Worm (Caenorhabditis elegans) whole organism, L4 larva: ENCODE results near the gene srx-14.
A peak's percentile ranks its signal among the peaks of the same experiment; 100 is the strongest.

Experiments used
- F26F4.8 ChIP-seq: fragments of 200-800 bp; sonication (Bioruptor generic); conservative IDR thresholded peaks from 2 replicates; pipeline ENCODE4 v1.3.6; 2022; ENCODE audit warnings: missing genetic modification characterization, missing compliant biosample characterization
- F49E8.2 ChIP-seq: sonication (generic microtip); optimal IDR thresholded peaks from 2 replicates; lab custom pipeline; 2016; ENCODE audit warnings: missing compliant biosample characterization, mild to moderate bottlenecking, missing genetic modification characterization, borderline replicate concordance
- Y48G9A.11 ChIP-seq: fragments of 200-800 bp; sonication (Bioruptor generic); IDR thresholded peaks from 2 replicates; pipeline ENCODE4 v1.3.6; 2022; ENCODE audit warnings: missing genetic modification reagents, missing genetic modification characterization, missing compliant biosample characterization
- Y75B8A.6 ChIP-seq: fragments of 200-800 bp; sonication (Bioruptor generic); IDR thresholded peaks from 2 replicates; pipeline ENCODE4 v1.3.6; 2022; ENCODE audit warnings: missing genetic modification reagents, missing genetic modification characterization, missing compliant biosample characterization
- ZK546.5 ChIP-seq, 2 experiments: sonication (generic microtip); optimal IDR thresholded peaks; 2 replicates each; lab custom pipeline; 2017; ENCODE audit warnings: missing biosample characterization in 2 of 2, missing genetic modification characterization in 2 of 2
- ama-1 ChIP-seq: fragments of 150-350 bp; optimal IDR thresholded peaks from 2 replicates; lab custom pipeline; 2014; ENCODE audit warnings: inconsistent platforms, mixed read lengths
- arid-1 ChIP-seq: fragments of 200-800 bp; sonication (Bioruptor generic); conservative IDR thresholded peaks from 2 replicates; pipeline ENCODE4 v1.3.6; 2022; ENCODE audit warnings: missing genetic modification reagents, missing genetic modification characterization, missing compliant biosample characterization
- ceh-32 ChIP-seq: sonication (generic microtip); optimal IDR thresholded peaks from 2 replicates; lab custom pipeline; 2016; ENCODE audit warnings: mild to moderate bottlenecking, missing genetic modification characterization, missing compliant biosample characterization; ENCODE audit not compliant: poor library complexity
- ceh-82 ChIP-seq: sonication (generic microtip); optimal IDR thresholded peaks from 2 replicates; lab custom pipeline; 2017; ENCODE audit warnings: missing biosample characterization, missing genetic modification characterization
- ces-1 ChIP-seq: fragments of 150-350 bp; sonication (generic microtip); optimal IDR thresholded peaks from 4 replicates; lab custom pipeline; 2014; ENCODE audit warnings: missing biosample characterization, missing genetic modification reagents, missing genetic modification characterization
- ctbp-1 ChIP-seq: fragments of 200-800 bp; sonication (Bioruptor generic); IDR thresholded peaks from 2 replicates; pipeline ENCODE4 v1.3.6; 2022; ENCODE audit warnings: missing genetic modification reagents, missing genetic modification characterization, missing compliant biosample characterization
- daf-12 ChIP-seq: fragments of 150-350 bp; optimal IDR thresholded peaks from 2 replicates; lab custom pipeline; 2014; ENCODE audit warnings: missing biosample characterization, missing genetic modification reagents, missing genetic modification characterization
- daf-19 ChIP-seq: fragments of 200-800 bp; sonication (Bioruptor generic); conservative IDR thresholded peaks from 2 replicates; pipeline ENCODE4 v1.3.6; 2022; ENCODE audit warnings: missing genetic modification characterization, missing compliant biosample characterization
- dmd-8 ChIP-seq: fragments of 200-800 bp; sonication (Bioruptor generic); IDR thresholded peaks from 2 replicates; pipeline ENCODE4 v1.3.6; 2022; ENCODE audit warnings: missing genetic modification characterization, missing compliant biosample characterization
- egl-43 ChIP-seq: fragments of 200-800 bp; sonication (Bioruptor generic); IDR thresholded peaks from 2 replicates; pipeline ENCODE4 v1.3.6; 2022; ENCODE audit warnings: missing genetic modification reagents, missing genetic modification characterization, missing compliant biosample characterization
- hlh-11 ChIP-seq: fragments of 200-800 bp; sonication (Bioruptor generic); optimal IDR thresholded peaks from 2 replicates; lab custom pipeline; 2018; ENCODE audit warnings: mild to moderate bottlenecking, missing genetic modification characterization, missing compliant biosample characterization
- hlh-30 ChIP-seq: sonication (generic microtip); optimal IDR thresholded peaks from 2 replicates; lab custom pipeline; 2017; ENCODE audit warnings: antibody characterized with exemption, mild to moderate bottlenecking, missing genetic modification characterization, missing compliant biosample characterization; ENCODE audit not compliant: insufficient read depth
- hmg-1.1 ChIP-seq: fragments of 200-800 bp; sonication (Bioruptor generic); IDR thresholded peaks from 2 replicates; pipeline ENCODE4 v1.3.6; 2022; ENCODE audit warnings: missing genetic modification reagents, missing genetic modification characterization, missing compliant biosample characterization
- jun-1 ChIP-seq: fragments of 150-350 bp; optimal IDR thresholded peaks from 2 replicates; lab custom pipeline; 2014; ENCODE audit warnings: missing biosample characterization, missing genetic modification reagents, missing genetic modification characterization
- lin-39 ChIP-seq: fragments of 150-350 bp; optimal IDR thresholded peaks from 2 replicates; lab custom pipeline; 2014; ENCODE audit warnings: missing biosample characterization, missing genetic modification reagents, missing genetic modification characterization
- madf-9 ChIP-seq: fragments of 200-800 bp; sonication (Bioruptor generic); conservative IDR thresholded peaks from 2 replicates; pipeline ENCODE4 v1.3.6; 2022; ENCODE audit warnings: missing genetic modification reagents, missing genetic modification characterization, missing compliant biosample characterization
- mdl-1 ChIP-seq, 2 experiments: fragments of 150-350 bp in 1 of 2; sonication (generic microtip) in 1 of 2; optimal IDR thresholded peaks; 2 replicates each; lab custom pipeline; 2014 to 2017; ENCODE audit warnings: missing biosample characterization in 2 of 2, missing genetic modification characterization in 2 of 2
- mdt-29 ChIP-seq: fragments of 200-800 bp; sonication (Bioruptor generic); IDR thresholded peaks from 2 replicates; pipeline ENCODE4 v1.3.6; 2022; ENCODE audit warnings: missing genetic modification reagents, missing genetic modification characterization, missing compliant biosample characterization
- mep-1 ChIP-seq: fragments of 150-350 bp; sonication (generic microtip); optimal IDR thresholded peaks from 3 replicates; lab custom pipeline; 2014; ENCODE audit warnings: missing biosample characterization, missing genetic modification characterization
- mes-2 ChIP-seq: sonication (generic microtip); optimal IDR thresholded peaks from 2 replicates; lab custom pipeline; 2016; ENCODE audit warnings: missing genotype, mild to moderate bottlenecking, missing genetic modification characterization, missing compliant biosample characterization; ENCODE audit not compliant: poor library complexity, severe bottlenecking
- nhr-11 ChIP-seq: fragments of 150-350 bp; optimal IDR thresholded peaks from 2 replicates; lab custom pipeline; 2014; ENCODE audit warnings: missing biosample characterization, missing genetic modification characterization
- nhr-237 ChIP-seq: sonication (generic microtip); optimal IDR thresholded peaks from 2 replicates; lab custom pipeline; 2017; ENCODE audit warnings: missing biosample characterization, missing genetic modification characterization
- nhr-48 ChIP-seq: sonication (generic microtip); optimal IDR thresholded peaks from 2 replicates; lab custom pipeline; 2016; ENCODE audit warnings: mild to moderate bottlenecking, missing genetic modification characterization, missing compliant biosample characterization
- nhr-76 ChIP-seq: fragments of 150-350 bp; optimal IDR thresholded peaks from 2 replicates; lab custom pipeline; 2014; ENCODE audit warnings: missing biosample characterization, missing genetic modification characterization
- nhr-77 ChIP-seq: fragments of 150-350 bp; optimal IDR thresholded peaks from 2 replicates; lab custom pipeline; 2014; ENCODE audit warnings: missing biosample characterization, missing genetic modification characterization
- pqm-1 ChIP-seq: sonication (generic microtip); optimal IDR thresholded peaks from 2 replicates; lab custom pipeline; 2017; ENCODE audit warnings: missing biosample characterization, missing genetic modification characterization
- set-16 ChIP-seq: fragments of 200-800 bp; sonication (Bioruptor generic); IDR thresholded peaks from 2 replicates; pipeline ENCODE4 v1.3.6; 2022; ENCODE audit warnings: missing genetic modification reagents, missing genetic modification characterization, missing compliant biosample characterization
- tra-1 ChIP-seq: fragments of 200-800 bp; sonication (Bioruptor generic); IDR thresholded peaks from 2 replicates; pipeline ENCODE4 v1.3.6; 2022; ENCODE audit warnings: missing genetic modification reagents, missing genetic modification characterization, missing compliant biosample characterization
- unc-62 ChIP-seq, 3 experiments: fragments of 150-350 bp in 1 of 3; sonication (generic microtip); optimal IDR thresholded peaks in 2 of 3; peaks in 1 of 3; 1 replicate in 1 of 3; 2 replicates in 2 of 3; lab custom pipeline; 2014 to 2017; ENCODE audit warnings: missing biosample characterization in 3 of 3, missing genetic modification characterization in 3 of 3, missing genetic modification reagents in 3 of 3, missing genotype in 1 of 3
- zag-1 ChIP-seq: fragments of 150-350 bp; optimal IDR thresholded peaks from 2 replicates; lab custom pipeline; 2014; ENCODE audit warnings: missing biosample characterization, missing genetic modification characterization
- zfp-3 ChIP-seq: fragments of 200-800 bp; sonication (Bioruptor generic); conservative IDR thresholded peaks from 2 replicates; pipeline ENCODE4 v1.3.6; 2022; ENCODE audit warnings: missing genetic modification reagents, missing genetic modification characterization, missing compliant biosample characterization
- ztf-7 ChIP-seq: fragments of 150-350 bp; optimal IDR thresholded peaks from 2 replicates; lab custom pipeline; 2014; ENCODE audit warnings: missing biosample characterization, missing genetic modification characterization

srx-14 gene

DNA sequence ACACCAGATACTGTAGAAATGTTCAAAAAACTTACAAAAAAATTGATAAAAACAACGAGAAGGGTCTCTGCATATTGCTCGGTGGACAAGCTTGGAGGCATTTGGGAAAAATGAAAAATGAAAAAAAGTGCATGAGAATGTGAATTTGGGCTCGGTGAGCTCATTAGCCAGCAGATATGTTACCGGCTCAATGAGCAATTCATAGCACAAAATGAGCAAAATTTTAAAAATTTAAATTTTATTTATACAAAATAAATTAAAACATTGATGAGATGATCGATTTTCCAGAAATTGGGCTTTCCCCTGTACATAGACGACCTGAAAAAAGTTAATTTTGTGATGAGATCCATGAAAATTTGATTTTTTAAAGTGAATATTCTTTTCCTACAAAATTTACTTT lies at the start of gene srx-14:
Gene srx-14 (minus strand): TSS at position 101 of the 400 bp plus-strand sequence.
- TF ChIP-seq mes-2 (tag; lab: Kevin White, UChicago) (no peak), mep-1 (tag; lab: Kevin White, UChicago) (no peak), daf-12 (tag; lab: Kevin White, UChicago) (no peak), mdl-1 (tag; optimal IDR thresholded peaks at IDR 0.05; lab: Kevin White, UChicago) (no peak), dmd-8 (no peak), daf-19 (GFP tag; lab: Robert Waterston, UW) (no peak), mdt-29 (GFP tag; lab: Robert Waterston, UW) (no peak), F49E8.2 (no peak), F26F4.8 (no peak), Y75B8A.6 (no peak), nhr-11 (no peak), hlh-30 (tag; lab: Kevin White, UChicago) (no peak), ztf-7 (tag; lab: Kevin White, UChicago) (no peak), lin-39 (tag; lab: Kevin White, UChicago) (no peak), ama-1 (lab: Kevin White, UChicago) (no peak), ces-1 (GFP tag; lab: Kevin White, UChicago) (no peak), nhr-76 (tag; lab: Kevin White, UChicago) (no peak)

DNA sequence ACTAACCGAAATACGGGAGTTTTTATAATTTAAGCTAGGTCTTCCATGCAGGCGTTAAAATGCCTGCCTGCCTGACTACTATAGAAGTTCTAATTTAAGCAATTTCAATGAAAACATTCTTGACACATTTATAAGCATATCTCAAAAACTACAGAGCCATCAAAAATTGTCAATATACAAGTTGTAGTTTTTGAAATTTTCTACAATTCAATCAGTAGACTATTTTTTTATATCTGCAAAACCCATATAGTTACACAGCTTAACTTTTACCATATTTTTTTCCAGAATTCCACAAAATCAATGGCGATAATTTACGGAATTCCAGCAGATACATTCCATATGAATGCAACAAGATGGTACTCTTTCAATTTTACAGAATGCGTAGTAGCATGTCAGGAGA lies 49.6 kb upstream of the srx-14 start, which contains the start of gene C50A2.7:
Gene C50A2.7 (plus strand): TSS at position 301 of the 400 bp plus-strand sequence.
- no peak for TF ChIP-seq set-16 (GFP tag; lab: Robert Waterston, UW)
- peak in 1 of 2 experiments; percentile 85 for TF ChIP-seq unc-62 (GFP tag; optimal IDR thresholded peaks at IDR 0.05 in 1 of 2; lab: Kevin White, UChicago)
- TF ChIP-seq unc-62 (tag; optimal IDR thresholded peaks at IDR 0.05; lab: Kevin White, UChicago): no peak
- no peak for TF ChIP-seq ceh-82 (tag; lab: Kevin White, UChicago)
- no peak for TF ChIP-seq ZK546.5 (tag; optimal IDR thresholded peaks at IDR 0.05; lab: Kevin White, UChicago)

DNA sequence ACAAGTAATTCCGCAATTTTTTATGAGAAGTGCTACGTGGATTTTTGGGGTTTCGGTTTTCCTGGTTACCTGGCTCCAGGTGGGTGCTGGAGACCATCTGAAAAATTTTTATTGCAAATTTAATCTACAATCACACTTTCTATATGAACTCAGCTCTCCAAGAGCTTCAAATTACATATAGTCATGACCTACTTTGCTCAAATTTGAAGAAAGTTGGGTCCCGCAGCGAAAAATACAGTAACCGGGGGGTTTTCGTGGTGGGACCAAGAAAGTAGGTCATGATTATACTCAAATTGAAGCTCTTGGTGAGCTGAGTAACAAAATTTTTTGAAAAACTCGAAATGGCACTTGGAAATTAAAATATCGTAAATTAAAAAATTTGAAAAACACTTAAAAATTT lies 46.8 kb upstream of the srx-14 start, which contains the start of gene ets-8:
Gene ets-8 (minus strand): TSS at position 101 of the 400 bp plus-strand sequence.
- TF ChIP-seq hlh-11 (tag; lab: Kevin White, UChicago) (no peak), hmg-1.1 (GFP tag; lab: Robert Waterston, UW) (no peak), madf-9 (GFP tag; lab: Robert Waterston, UW) (no peak), arid-1 (GFP tag; lab: Robert Waterston, UW) (no peak), ceh-32 (tag; lab: Kevin White, UChicago) (no peak), ctbp-1 (no peak), zfp-3 (GFP tag; lab: Robert Waterston, UW) (no peak), mes-2 (tag; lab: Kevin White, UChicago) (no peak)

DNA sequence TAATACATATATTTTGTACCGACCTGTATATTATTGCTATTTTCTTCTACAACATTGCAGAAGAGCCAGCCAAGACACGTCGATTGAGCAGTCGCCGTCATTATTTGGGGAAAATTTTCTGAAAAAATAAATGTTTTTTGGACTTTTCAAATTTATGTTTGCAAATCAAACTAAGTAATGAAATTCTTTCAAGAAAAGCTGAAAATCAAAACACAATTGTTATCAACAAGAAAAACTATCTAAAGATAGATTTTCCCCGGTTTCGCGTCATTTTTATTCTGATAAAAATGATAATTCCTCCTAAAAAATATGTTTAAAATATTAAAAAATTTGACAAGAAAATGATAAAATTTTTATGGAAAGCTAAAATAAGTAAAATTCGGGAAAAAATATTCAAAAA lies 44.4 kb upstream of the srx-14 start, which contains the start of gene C50A2.3:
Gene C50A2.3 (minus strand): TSS at position 101 of the 400 bp plus-strand sequence.
- TF ChIP-seq hlh-11 (tag; lab: Kevin White, UChicago) (no peak), nhr-237 (tag; lab: Kevin White, UChicago) (no peak), zag-1 (tag; lab: Kevin White, UChicago) (no peak)

DNA sequence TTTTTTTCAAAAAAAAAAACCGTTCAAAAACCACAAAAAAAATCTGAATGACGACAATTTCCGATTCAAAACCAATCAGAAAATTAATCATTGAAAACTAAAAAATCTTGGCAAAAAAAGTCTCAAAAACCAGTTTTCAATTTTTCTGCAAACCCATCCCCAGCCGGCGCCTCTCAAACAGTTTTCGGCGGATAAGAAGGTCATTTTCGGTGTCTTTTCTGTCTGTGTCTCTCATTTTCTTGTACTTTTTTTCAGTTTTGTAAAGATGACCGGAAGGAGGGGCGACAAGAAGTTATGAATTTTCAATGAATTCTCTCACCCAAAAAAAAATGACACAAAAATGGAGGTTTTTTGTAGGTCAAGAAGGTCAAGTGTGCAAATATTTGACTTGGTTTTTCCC lies 41.7 kb upstream of the srx-14 start:
- TF ChIP-seq tra-1 (GFP tag; lab: Robert Waterston, UW) (0 out of 2 replicates have a peak, but pooled peaks have one; percentile 20), jun-1 (no peak), pqm-1 (tag; lab: Kevin White, UChicago) (no peak), nhr-77 (no peak), F26F4.8 (no peak), Y48G9A.11 (GFP tag; lab: Robert Waterston, UW) (no peak), egl-43 (GFP tag; lab: Robert Waterston, UW) (no peak), arid-1 (GFP tag; lab: Robert Waterston, UW) (no peak), nhr-48 (tag; lab: Kevin White, UChicago) (no peak)
- TF ChIP-seq, all 104 proteins: peak for 1
